Fruit fly (Drosophila melanogaster) whole organism, pupa: ENCODE data around the gene CG5541.

Experiments used
- CG13204 ChIP-seq: fragments of 200-800 bp; sonication (Bioruptor generic); optimal IDR thresholded peaks from 2 replicates; lab custom pipeline; 2018; ENCODE audit warnings: missing biosample characterization, mild to moderate bottlenecking, missing genetic modification characterization, moderate library complexity
- CG15710 ChIP-seq: fragments of 200-800 bp; sonication (Bioruptor generic); optimal IDR thresholded peaks from 2 replicates; lab custom pipeline; 2018; ENCODE audit warnings: missing biosample characterization, mild to moderate bottlenecking, missing genetic modification characterization, moderate library complexity
- CG17806 ChIP-seq: fragments of 200-800 bp; sonication (Bioruptor generic); optimal IDR thresholded peaks from 2 replicates; lab custom pipeline; 2018; ENCODE audit warnings: missing biosample characterization, mild to moderate bottlenecking, missing genetic modification characterization, moderate library complexity
- CG34367 ChIP-seq: fragments of 200-800 bp; sonication (Bioruptor generic); optimal IDR thresholded peaks from 2 replicates; lab custom pipeline; 2018; ENCODE audit warnings: missing biosample characterization, mild to moderate bottlenecking, missing genetic modification characterization
- CG4496 ChIP-seq: fragments of 200-800 bp; sonication (Bioruptor generic); IDR thresholded peaks from 3 replicates; pipeline ENCODE4 v1.3.6; 2022; ENCODE audit warnings: missing biosample characterization, missing genetic modification characterization
- CG8159 ChIP-seq: fragments of 200-800 bp; sonication (Bioruptor generic); optimal IDR thresholded peaks from 3 replicates; lab custom pipeline; 2018; ENCODE audit warnings: missing biosample characterization, mild to moderate bottlenecking, missing genetic modification characterization, moderate library complexity
- CG9948 ChIP-seq: fragments of 200-800 bp; sonication (Bioruptor generic); optimal IDR thresholded peaks from 2 replicates; lab custom pipeline; 2018; ENCODE audit warnings: missing biosample characterization, mild to moderate bottlenecking, missing genetic modification characterization, moderate library complexity
- Pif1B ChIP-seq: fragments of 200-800 bp; sonication (Bioruptor generic); optimal IDR thresholded peaks from 3 replicates; lab custom pipeline; 2016; ENCODE audit warnings: missing biosample characterization, missing genetic modification characterization
- Snoo ChIP-seq: fragments of 200-800 bp; sonication (Bioruptor generic); optimal IDR thresholded peaks from 3 replicates; lab custom pipeline; 2017; ENCODE audit warnings: missing biosample characterization, mild to moderate bottlenecking, missing genetic modification characterization, inconsistent platforms
- fd96Ca ChIP-seq: fragments of 200-800 bp; sonication (Bioruptor generic); IDR thresholded peaks from 3 replicates; pipeline ENCODE4 v1.3.6; 2022; ENCODE audit warnings: missing biosample characterization, missing genetic modification characterization
- gl ChIP-seq: fragments of 200-800 bp; sonication (Bioruptor generic); optimal IDR thresholded peaks from 2 replicates; lab custom pipeline; 2018; ENCODE audit warnings: missing biosample characterization, mild to moderate bottlenecking, missing genetic modification characterization

DNA sequence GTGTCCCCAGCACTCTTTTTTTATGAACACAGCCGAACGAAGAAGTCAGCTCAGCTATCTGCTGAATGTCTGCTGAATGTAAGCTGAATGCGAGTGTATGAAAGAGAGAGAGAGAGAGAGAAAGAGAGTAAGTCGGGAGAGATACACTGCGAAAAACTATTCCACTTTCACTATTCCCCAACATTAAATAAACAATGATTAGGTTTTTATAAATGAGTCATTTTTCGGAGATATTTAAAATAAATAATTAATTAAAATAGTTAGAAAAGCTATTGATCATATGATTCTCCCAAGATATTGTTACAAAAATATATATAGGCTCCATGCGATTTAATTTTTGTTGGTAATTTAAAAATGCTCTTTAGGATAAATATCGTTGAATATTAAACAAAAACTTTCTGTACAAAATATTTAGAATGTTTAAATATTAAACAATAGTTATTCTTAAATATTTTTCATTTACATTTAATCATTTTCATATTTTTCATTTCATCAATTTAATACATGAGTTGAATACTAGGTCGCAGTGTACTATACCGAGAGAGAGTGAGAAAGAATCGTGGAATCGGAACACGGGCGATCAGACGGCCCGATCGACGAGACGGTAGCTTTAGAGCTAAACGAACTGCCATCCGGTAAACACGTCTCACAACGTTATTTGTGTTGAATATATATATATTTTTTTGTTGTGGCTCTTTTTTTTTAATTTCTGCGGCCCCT lies 19.9 kb upstream of the CG5541 start, which contains the start of gene be:
- TF ChIP-seq Pif1B (GFP tag; lab: Kevin White, UChicago), result peak; percentile 23
- peak; percentile 54 for TF ChIP-seq CG17806 (tag; lab: Kevin White, UChicago)
- peak; percentile 79 for TF ChIP-seq CG15710 (tag; lab: Kevin White, UChicago)
- no peak for TF ChIP-seq CG34367 (tag; lab: Kevin White, UChicago)
- 0 out of 3 replicates have a peak, but pooled peaks have one; percentile 33 for TF ChIP-seq CG4496 (GFP tag; lab: Robert Waterston, UW)
- peak; percentile 10 for TF ChIP-seq gl (tag; lab: Kevin White, UChicago)
- peak; percentile 66 for TF ChIP-seq Snoo (tag; lab: Kevin White, UChicago)
- no peak for TF ChIP-seq CG13204 (GFP tag; lab: Kevin White, UChicago)
- TF ChIP-seq CG8159, result peak; percentile 83
- TF ChIP-seq CG9948 (tag; lab: Kevin White, UChicago), result peak; percentile 71
- TF ChIP-seq fd96Ca, result peak; percentile 28; the same call in 1 of the 3 replicates
